Worm (Caenorhabditis elegans): ENCODE results near the gene F55C9.14.

Gene F55C9.14

DNA sequence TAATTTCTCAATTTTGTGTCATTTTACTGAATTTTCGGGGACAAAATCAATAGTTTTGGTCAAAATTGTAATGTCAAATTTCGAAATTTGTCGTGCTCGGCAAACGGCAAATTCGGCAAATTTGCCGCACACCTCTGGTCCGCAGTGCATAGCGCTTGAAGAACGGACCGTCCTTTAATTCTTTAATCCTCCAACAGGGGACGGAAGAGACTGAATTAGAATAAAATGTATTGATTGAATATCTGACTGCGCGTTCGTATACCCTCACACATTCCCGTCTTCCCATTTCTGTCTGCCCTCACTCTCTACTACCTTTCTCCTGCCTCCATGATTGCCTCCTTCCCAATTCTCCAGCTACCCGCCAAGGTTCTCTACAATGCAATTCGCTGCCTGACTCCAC, at the start of gene F55C9.14:
TSS of gene F55C9.14 (plus strand) at position 301 of the 400 bp plus-strand sequence.
- TF ChIP-seq lin-35 (GFP tag; optimal IDR thresholded peaks at IDR 0.05), result no peak
- no peak for TF ChIP-seq ceh-82 (tag; optimal IDR thresholded peaks at IDR 0.05)
- TF ChIP-seq fkh-4 (tag; optimal IDR thresholded peaks at IDR 0.05; ENCODE audit: borderline replicate concordance), result no peak
- no peak for TF ChIP-seq pax-3 (tag; optimal IDR thresholded peaks at IDR 0.05)
- TF ChIP-seq sox-4 (tag; optimal IDR thresholded peaks at IDR 0.05), result no peak
- TF ChIP-seq nhr-237 (tag; optimal IDR thresholded peaks at IDR 0.05), result no peak
- no peak for TF ChIP-seq sup-37 (GFP tag; optimal IDR thresholded peaks at IDR 0.05)
- no peak for TF ChIP-seq alr-1 (tag; optimal IDR thresholded peaks at IDR 0.05; ENCODE audit: borderline replicate concordance)
- TF ChIP-seq ces-1 (GFP tag; optimal IDR thresholded peaks at IDR 0.05), result no peak
- no peak for TF ChIP-seq ceh-88 (GFP tag; IDR thresholded peaks at IDR 0.05)
- TF ChIP-seq swsn-7 (tag; optimal IDR thresholded peaks at IDR 0.05), result no peak
- TF ChIP-seq fkh-8 (tag; optimal IDR thresholded peaks at IDR 0.05), result no peak

DNA sequence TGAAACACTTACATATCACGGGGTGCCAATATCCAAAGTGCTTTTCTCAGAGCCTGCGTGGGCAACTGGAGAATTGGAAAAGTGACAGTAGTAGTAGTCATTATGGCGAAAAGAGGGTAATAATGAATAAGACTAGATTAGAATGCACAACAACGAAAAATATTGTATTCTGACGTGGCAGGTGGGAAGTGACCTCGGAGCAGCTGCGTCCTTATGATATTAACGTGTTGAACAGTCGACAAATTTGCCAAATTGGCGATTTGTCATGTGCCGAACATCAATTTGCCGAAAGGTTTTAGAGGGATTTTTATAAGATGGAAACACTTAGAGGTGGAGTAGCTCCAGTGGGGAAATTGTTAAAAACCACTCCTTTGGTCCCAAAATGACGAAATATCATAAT, 48.4 kb upstream of the F55C9.14 start, which contains the start of gene str-81:
TSS of gene str-81 (minus strand) at position 101 of the 400 bp plus-strand sequence.
- no peak for TF ChIP-seq nhr-11 (tag; optimal IDR thresholded peaks at IDR 0.05)
- TF ChIP-seq grh-1 (GFP tag; IDR thresholded peaks at IDR 0.05), result no peak
- no peak for TF ChIP-seq mep-1 (tag; optimal IDR thresholded peaks at IDR 0.05)
- no peak for TF ChIP-seq lin-35 (GFP tag; optimal IDR thresholded peaks at IDR 0.05)
- no peak for TF ChIP-seq mdl-1 (tag; optimal IDR thresholded peaks at IDR 0.05)
- no peak for TF ChIP-seq lin-39 (tag; optimal IDR thresholded peaks at IDR 0.05)

DNA sequence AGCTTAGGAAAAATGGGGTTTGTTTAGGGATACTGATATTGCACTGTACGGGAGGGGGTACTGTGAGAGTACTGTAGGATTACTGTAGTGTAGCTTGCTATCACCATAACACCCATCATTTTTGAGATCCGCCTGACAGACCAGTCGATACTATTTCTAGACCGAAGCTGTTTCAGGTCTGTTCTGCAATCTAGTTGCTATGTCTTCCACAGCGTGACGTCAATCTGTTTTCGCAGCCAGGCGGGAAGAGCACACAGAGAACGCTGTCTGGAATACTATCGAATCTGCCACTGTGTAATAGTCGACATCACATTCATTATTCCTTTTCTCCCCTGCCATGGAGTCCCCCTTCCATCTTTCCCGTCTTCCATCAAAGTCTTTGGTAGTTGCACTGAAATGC, 47.5 kb upstream of the F55C9.14 start, which contains the start of gene F21D9.11:
TSS of gene F21D9.11 (plus strand) at position 301 of the 400 bp plus-strand sequence.
- TF ChIP-seq grh-1 (GFP tag; IDR thresholded peaks at IDR 0.05) (no peak), fkh-10 (GFP tag; optimal IDR thresholded peaks at IDR 0.05) (no peak)

DNA sequence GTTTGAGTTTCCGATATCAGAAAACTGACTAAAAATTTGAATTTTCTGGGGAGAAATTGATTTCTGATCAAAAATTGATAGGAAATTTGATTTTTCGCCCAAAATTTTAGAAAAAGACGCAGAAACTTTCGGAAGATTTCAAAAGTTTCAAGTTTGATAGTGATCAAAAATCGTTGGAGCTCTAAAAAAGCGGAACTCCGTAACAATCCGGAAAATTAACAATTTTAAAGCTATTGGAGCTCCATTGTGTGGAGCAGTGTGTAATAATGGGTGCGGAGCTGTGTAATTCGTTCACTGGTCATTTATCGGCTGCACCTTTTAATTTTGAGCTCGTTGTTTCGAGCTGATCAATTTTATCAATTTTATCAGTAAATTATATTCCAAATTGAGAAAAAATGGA, 45.8 kb upstream of the F55C9.14 start, which contains the start of gene F21D9.4:
TSS of gene F21D9.4 (plus strand) at position 301 of the 400 bp plus-strand sequence.
- TF ChIP-seq ces-1 (GFP tag; optimal IDR thresholded peaks at IDR 0.05), result no peak
- no peak for TF ChIP-seq mep-1 (tag; optimal IDR thresholded peaks at IDR 0.05)
- TF ChIP-seq irx-1 (tag; optimal IDR thresholded peaks at IDR 0.05), result no peak
- no peak for TF ChIP-seq ceh-82 (tag; optimal IDR thresholded peaks at IDR 0.05)
- TF ChIP-seq nhr-11 (tag; optimal IDR thresholded peaks at IDR 0.05), result no peak
- no peak for TF ChIP-seq sptf-1 (tag; optimal IDR thresholded peaks at IDR 0.05)
- TF ChIP-seq nhr-20 (tag; optimal IDR thresholded peaks at IDR 0.05), result no peak
- TF ChIP-seq jun-1 (tag; optimal IDR thresholded peaks at IDR 0.05), result no peak
- no peak for TF ChIP-seq pax-3 (tag; optimal IDR thresholded peaks at IDR 0.05)
- no peak for TF ChIP-seq xbp-1 (tag; optimal IDR thresholded peaks at IDR 0.05)
- TF ChIP-seq mef-2 (tag; optimal IDR thresholded peaks at IDR 0.05), result no peak
- TF ChIP-seq egl-27 (tag; optimal IDR thresholded peaks at IDR 0.05), result no peak
- no peak for TF ChIP-seq unc-30 (tag; optimal IDR thresholded peaks at IDR 0.05)
- no peak for TF ChIP-seq C34B4.2 (tag; optimal IDR thresholded peaks at IDR 0.05)
- no peak for TF ChIP-seq lin-35 (GFP tag; optimal IDR thresholded peaks at IDR 0.05)
- TF ChIP-seq sox-4 (tag; optimal IDR thresholded peaks at IDR 0.05), result no peak
- no peak for TF ChIP-seq hlh-4 (tag; optimal IDR thresholded peaks at IDR 0.05)

DNA sequence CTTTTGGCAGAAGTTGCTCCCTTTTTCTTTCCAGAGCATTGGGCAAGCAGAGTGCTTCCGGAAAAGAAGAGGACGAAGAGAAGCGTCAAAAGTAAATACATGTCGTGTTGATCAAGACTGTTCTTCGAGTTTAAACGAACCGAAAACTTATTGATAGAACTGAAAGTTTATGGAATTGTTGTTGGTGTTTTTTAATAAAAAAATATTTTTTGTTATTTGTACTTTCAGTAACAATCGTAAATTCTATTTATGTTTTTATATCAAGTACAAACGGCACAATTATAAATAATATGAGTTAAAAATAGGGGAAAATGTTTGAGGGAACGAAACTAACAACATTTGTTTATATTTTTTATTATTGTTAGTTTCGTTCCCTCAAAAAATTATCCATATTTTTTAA, 41.7 kb upstream of the F55C9.14 start, which contains the start of gene F21D9.3:
TSS of gene F21D9.3 (minus strand) at position 101 of the 400 bp plus-strand sequence.
- no peak for TF ChIP-seq tlp-1 (tag; optimal IDR thresholded peaks at IDR 0.05)

DNA sequence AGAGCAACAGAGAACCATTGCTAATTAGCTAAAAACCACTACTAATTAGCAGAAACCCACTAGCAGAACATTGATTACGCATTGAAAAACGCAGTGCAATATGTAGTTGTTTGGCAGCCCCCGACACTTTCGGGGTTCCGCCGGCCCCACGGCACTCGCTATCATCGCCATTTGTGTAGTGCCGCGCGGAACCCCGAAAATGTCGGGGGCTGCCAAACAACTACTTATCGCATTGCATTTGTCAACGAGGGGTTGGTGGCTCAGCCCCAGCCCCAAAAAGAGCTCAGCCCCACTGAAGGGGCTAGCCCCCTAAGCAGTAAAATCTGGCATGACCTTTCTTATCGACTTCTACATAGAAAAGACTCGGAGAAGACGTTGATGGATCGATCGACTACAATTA, 40.0 kb upstream of the F55C9.14 start:
- no peak for TF ChIP-seq hlh-17 (GFP tag; optimal IDR thresholded peaks at IDR 0.05; ENCODE audit: borderline replicate concordance)

DNA sequence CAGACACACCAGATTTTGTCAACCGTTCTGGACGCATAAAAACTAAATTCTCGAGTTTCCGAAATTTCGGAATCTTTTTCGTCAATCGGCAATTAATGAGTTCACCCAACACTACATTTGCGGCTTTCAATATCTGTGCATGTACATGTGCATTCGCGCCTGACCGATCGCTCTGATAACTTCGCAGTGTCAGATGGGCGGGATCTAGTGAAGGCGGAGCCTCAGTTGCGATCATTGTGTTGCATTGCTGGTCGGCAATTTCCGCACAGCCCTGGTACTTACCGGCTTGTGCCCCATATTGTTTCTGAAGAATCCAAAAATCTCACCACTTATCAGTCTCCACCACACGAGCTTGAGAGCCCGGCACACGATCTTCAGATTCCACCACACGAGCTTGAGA, 38.7 kb upstream of the F55C9.14 start:
- TF ChIP-seq ces-1 (GFP tag; optimal IDR thresholded peaks at IDR 0.05) (no peak), fkh-10 (GFP tag; optimal IDR thresholded peaks at IDR 0.05) (no peak), jun-1 (tag; optimal IDR thresholded peaks at IDR 0.05) (no peak), aly-2 (tag; optimal IDR thresholded peaks at IDR 0.05) (no peak), sup-37 (GFP tag; optimal IDR thresholded peaks at IDR 0.05) (no peak), nhr-76 (tag; optimal IDR thresholded peaks at IDR 0.05) (no peak), lin-35 (GFP tag; optimal IDR thresholded peaks at IDR 0.05) (no peak), ztf-4 (tag; optimal IDR thresholded peaks at IDR 0.05) (no peak), zag-1 (tag; optimal IDR thresholded peaks at IDR 0.05) (no peak), hlh-4 (tag; optimal IDR thresholded peaks at IDR 0.05) (no peak), tlp-1 (tag; optimal IDR thresholded peaks at IDR 0.05) (no peak), nhr-12 (tag; optimal IDR thresholded peaks at IDR 0.05) (no peak), pqm-1 (tag; optimal IDR thresholded peaks at IDR 0.05) (no peak), nhr-85 (tag) (no peak), sptf-1 (tag; optimal IDR thresholded peaks at IDR 0.05) (no peak), ceh-90 (tag; optimal IDR thresholded peaks at IDR 0.05) (no peak), unc-98 (GFP tag; IDR thresholded peaks at IDR 0.05) (no peak), mab-9 (GFP tag; IDR thresholded peaks at IDR 0.05) (no peak), blmp-1 (tag; optimal IDR thresholded peaks at IDR 0.05) (no peak)
